Fruit fly (Drosophila melanogaster) whole organism, prepupa: ENCODE measurements around the gene CG8202.
A peak's percentile ranks its signal among the peaks of the same experiment; 100 is the strongest.

Source experiments
- CG11902 ChIP-seq: fragments of 200-800 bp; sonication (Bioruptor generic); optimal IDR thresholded peaks from 3 replicates; lab custom pipeline; 2016; ENCODE audit warnings: missing biosample characterization, missing genetic modification characterization
- CG6163 ChIP-seq: fragments of 200-800 bp; sonication (Bioruptor generic); IDR thresholded peaks from 3 replicates; pipeline ENCODE4 v1.3.6; 2022; ENCODE audit warnings: missing biosample characterization, missing genetic modification characterization
- CG8319 ChIP-seq: fragments of 200-800 bp; sonication (Bioruptor generic); optimal IDR thresholded peaks from 3 replicates; lab custom pipeline; 2016; ENCODE audit warnings: missing biosample characterization, missing genetic modification characterization
- CG9139 ChIP-seq: fragments of 200-800 bp; sonication (Bioruptor generic); optimal IDR thresholded peaks from 3 replicates; lab custom pipeline; 2017; ENCODE audit warnings: missing biosample characterization, mild to moderate bottlenecking, missing genetic modification characterization
- Hr4 ChIP-seq: fragments of 200-800 bp; sonication (Bioruptor generic); optimal IDR thresholded peaks from 3 replicates; lab custom pipeline; 2016; ENCODE audit warnings: missing biosample characterization, missing genetic modification characterization
- pdm3 ChIP-seq: fragments of 200-800 bp; sonication (Bioruptor generic); optimal IDR thresholded peaks from 3 replicates; lab custom pipeline; 2016; ENCODE audit warnings: missing biosample characterization, missing genetic modification characterization

DNA sequence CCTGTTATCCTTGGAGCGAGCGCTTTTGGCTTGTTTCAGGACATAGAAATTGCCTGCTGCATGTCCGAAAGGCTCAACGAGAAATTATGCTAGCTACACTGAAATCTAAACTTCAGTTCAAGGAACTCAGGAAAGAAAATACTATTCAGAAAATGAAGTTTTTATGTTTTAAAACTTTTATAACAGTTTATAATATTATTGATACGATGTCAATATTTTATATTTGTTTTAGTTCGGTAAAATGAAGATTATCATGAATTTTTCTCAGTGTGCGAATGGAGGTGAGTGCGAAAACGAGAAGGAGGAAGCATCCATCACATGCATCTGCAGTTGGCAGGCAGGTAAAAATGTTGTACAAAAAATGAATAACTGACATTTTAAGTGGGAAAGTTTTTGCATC lies 14.5 kb downstream of the CG8202 start:
- TF ChIP-seq pdm3 (peak; percentile 83), Hr4 (peak; percentile 88), CG8319 (GFP tag; lab: Kevin White, UChicago) (peak; percentile 73), CG11902 (GFP tag; lab: Kevin White, UChicago) (peak; percentile 64), CG9139 (GFP tag; lab: Kevin White, UChicago) (peak; percentile 56), CG6163 (GFP tag; lab: Robert Waterston, UW) (peak; percentile 85)
